Fruit fly (Drosophila melanogaster) whole organism, embryonic: ENCODE results near the gene TotB.

Experiments used
- Aef1 ChIP-seq: fragments of 200-800 bp; sonication (Bioruptor generic); IDR thresholded peaks from 3 replicates; pipeline ENCODE4 v1.3.6; 2022; ENCODE audit warnings: missing biosample characterization, missing genetic modification characterization
- Asciz ChIP-seq: fragments of 200-800 bp; sonication (Bioruptor generic); optimal IDR thresholded peaks from 2 replicates; lab custom pipeline; 2017; ENCODE audit warnings: missing biosample characterization, mild to moderate bottlenecking, missing genetic modification characterization, missing genetic modification reagents
- C15 ChIP-seq: fragments of 200-800 bp; sonication (Bioruptor generic); IDR thresholded peaks from 3 replicates; pipeline ENCODE4 v1.3.6; 2022; ENCODE audit warnings: missing biosample characterization, missing genetic modification characterization
- CG10147 ChIP-seq: fragments of 200-800 bp; sonication (Bioruptor generic); optimal IDR thresholded peaks from 2 replicates; lab custom pipeline; 2019; ENCODE audit warnings: missing biosample characterization, mild to moderate bottlenecking, missing genetic modification characterization, moderate library complexity
- CG10543 ChIP-seq: fragments of 200-800 bp; sonication (Bioruptor generic); optimal IDR thresholded peaks from 3 replicates; lab custom pipeline; 2017; ENCODE audit warnings: missing biosample characterization, mild to moderate bottlenecking, missing genetic modification characterization, moderate library complexity
- CG11247 ChIP-seq: fragments of 200-800 bp; sonication (Bioruptor generic); IDR thresholded peaks from 2 replicates; pipeline ENCODE4 v1.3.6; 2022; ENCODE audit warnings: missing biosample characterization, missing genetic modification characterization
- CG11696 ChIP-seq: fragments of 200-800 bp; sonication (Bioruptor generic); IDR thresholded peaks from 2 replicates; pipeline ENCODE4 v1.3.6; 2022; ENCODE audit warnings: missing biosample characterization, missing genetic modification characterization
- CG11723 ChIP-seq: fragments of 200-800 bp; sonication (Bioruptor generic); optimal IDR thresholded peaks from 2 replicates; lab custom pipeline; 2017; ENCODE audit warnings: missing biosample characterization, mild to moderate bottlenecking, missing genetic modification characterization
- CG13123 ChIP-seq: fragments of 200-800 bp; sonication (Bioruptor generic); optimal IDR thresholded peaks from 2 replicates; lab custom pipeline; 2016; ENCODE audit warnings: missing biosample characterization, missing genetic modification characterization
- CG14050 ChIP-seq: fragments of 200-800 bp; sonication (Bioruptor generic); IDR thresholded peaks from 3 replicates; pipeline ENCODE4 v1.3.6; 2022; ENCODE audit warnings: missing biosample characterization, missing genetic modification characterization
- CG15269 ChIP-seq: fragments of 200-800 bp; sonication (Bioruptor generic); optimal IDR thresholded peaks from 2 replicates; lab custom pipeline; 2018; ENCODE audit warnings: missing biosample characterization, mild to moderate bottlenecking, missing genetic modification characterization, moderate library complexity
- CG1529 ChIP-seq: fragments of 200-800 bp; sonication (Bioruptor generic); optimal IDR thresholded peaks from 3 replicates; lab custom pipeline; 2018; ENCODE audit warnings: missing biosample characterization, missing genetic modification characterization
- CG1603 ChIP-seq: fragments of 200-800 bp; sonication (Bioruptor generic); optimal IDR thresholded peaks from 2 replicates; lab custom pipeline; 2019; ENCODE audit warnings: missing biosample characterization, mild to moderate bottlenecking, missing genetic modification characterization, moderate library complexity
- CG2116 ChIP-seq: fragments of 200-800 bp; sonication (Bioruptor generic); optimal IDR thresholded peaks from 3 replicates; lab custom pipeline; 2018; ENCODE audit warnings: missing biosample characterization, mild to moderate bottlenecking, missing genetic modification characterization
- CG3065 ChIP-seq: fragments of 200-800 bp; sonication (Bioruptor generic); optimal IDR thresholded peaks from 2 replicates; lab custom pipeline; 2016; ENCODE audit warnings: missing biosample characterization, missing genetic modification characterization
- CG31224 ChIP-seq: fragments of 200-800 bp; sonication (Bioruptor generic); IDR thresholded peaks from 2 replicates; pipeline ENCODE4 v1.3.6; 2022; ENCODE audit warnings: missing biosample characterization, missing genetic modification characterization
- CG43689 ChIP-seq: fragments of 200-800 bp; sonication (Bioruptor generic); IDR thresholded peaks from 2 replicates; pipeline ENCODE4 v1.3.6; 2022; ENCODE audit warnings: missing biosample characterization, missing genetic modification characterization
- CG5180 ChIP-seq: fragments of 200-800 bp; sonication (Bioruptor generic); optimal IDR thresholded peaks from 3 replicates; lab custom pipeline; 2017; ENCODE audit warnings: missing biosample characterization, missing genetic modification characterization, mild to moderate bottlenecking, moderate library complexity, missing genetic modification reagents
- CG7271 ChIP-seq: fragments of 200-800 bp; sonication (Bioruptor generic); optimal IDR thresholded peaks from 2 replicates; lab custom pipeline; 2018; ENCODE audit warnings: missing biosample characterization, mild to moderate bottlenecking, missing genetic modification characterization, moderate library complexity
- CG7357 ChIP-seq: fragments of 200-800 bp; sonication (Bioruptor generic); IDR thresholded peaks from 3 replicates; pipeline ENCODE4 v1.3.6; 2022; ENCODE audit warnings: missing biosample characterization, missing genetic modification characterization
- CG8089 ChIP-seq: fragments of 200-800 bp; sonication (Bioruptor generic); optimal IDR thresholded peaks from 3 replicates; lab custom pipeline; 2016; ENCODE audit warnings: missing biosample characterization, missing genetic modification characterization
- CG8388 ChIP-seq: fragments of 200-800 bp; sonication (Bioruptor generic); optimal IDR thresholded peaks from 2 replicates; lab custom pipeline; 2019; ENCODE audit warnings: missing biosample characterization, mild to moderate bottlenecking, missing genetic modification characterization, moderate library complexity
- D19B ChIP-seq: fragments of 200-800 bp; sonication (Bioruptor generic); optimal IDR thresholded peaks from 2 replicates; lab custom pipeline; 2017; ENCODE audit warnings: missing biosample characterization, mild to moderate bottlenecking, missing genetic modification characterization
- GATAe ChIP-seq: fragments of 200-800 bp; sonication (Bioruptor generic); conservative IDR thresholded peaks from 2 replicates; pipeline ENCODE4 v1.3.6; 2022; ENCODE audit warnings: missing biosample characterization, missing genetic modification characterization
- Gsc ChIP-seq: fragments of 200-800 bp; sonication (Bioruptor generic); IDR thresholded peaks from 2 replicates; pipeline ENCODE4 v1.3.6; 2022; ENCODE audit warnings: missing biosample characterization, missing genetic modification characterization
- H15 ChIP-seq: fragments of 200-800 bp; sonication (Bioruptor generic); IDR thresholded peaks from 3 replicates; pipeline ENCODE4 v1.3.6; 2022; ENCODE audit warnings: missing biosample characterization, missing genetic modification characterization
- Hand ChIP-seq: fragments of 200-800 bp; sonication (Bioruptor generic); optimal IDR thresholded peaks from 2 replicates; lab custom pipeline; 2017; ENCODE audit warnings: mild to moderate bottlenecking, missing biosample characterization, missing genetic modification reagents, missing genetic modification characterization
- Lpt ChIP-seq: fragments of >200 bp; optimal IDR thresholded peaks from 2 replicates; lab custom pipeline; 2018; ENCODE audit warnings: missing biosample characterization, missing genetic modification characterization
- MTF-1 ChIP-seq: fragments of 200-800 bp; sonication (Bioruptor generic); optimal IDR thresholded peaks from 2 replicates; lab custom pipeline; 2018; ENCODE audit warnings: missing biosample characterization, mild to moderate bottlenecking, missing genetic modification characterization, borderline replicate concordance
- Med ChIP-seq: fragments of 200-800 bp; sonication (Bioruptor generic); peaks from one replicate; lab custom pipeline; 2016; ENCODE audit warnings: missing biosample characterization, missing genetic modification characterization, mild to moderate bottlenecking, inconsistent platforms, moderate library complexity
- Mrtf ChIP-seq: fragments of 200-800 bp; sonication (Bioruptor generic); IDR thresholded peaks from 3 replicates; pipeline ENCODE4 v1.3.6; 2022; ENCODE audit warnings: missing biosample characterization, missing genetic modification characterization
- Nf-YC ChIP-seq: fragments of 200-800 bp; optimal IDR thresholded peaks from 3 replicates; lab custom pipeline; 2019; ENCODE audit warnings: missing biosample characterization, mild to moderate bottlenecking, missing genetic modification characterization, moderate library complexity
- Side ChIP-seq: fragments of 200-800 bp; sonication (Bioruptor generic); optimal IDR thresholded peaks from 2 replicates; lab custom pipeline; 2016; ENCODE audit warnings: missing biosample characterization, missing genetic modification characterization
- ac ChIP-seq: fragments of 200-800 bp; sonication (Bioruptor generic); optimal IDR thresholded peaks from 3 replicates; lab custom pipeline; 2017; ENCODE audit warnings: missing biosample characterization, mild to moderate bottlenecking, missing genetic modification characterization
- bowl ChIP-seq: fragments of 200-800 bp; sonication (Bioruptor generic); IDR thresholded peaks from 2 replicates; pipeline ENCODE4 v1.3.6; 2022; ENCODE audit warnings: missing biosample characterization, missing genetic modification characterization
- chn ChIP-seq: fragments of 200-800 bp; sonication (Bioruptor generic); optimal IDR thresholded peaks from 2 replicates; lab custom pipeline; 2016; ENCODE audit warnings: missing biosample characterization, missing genetic modification characterization
- cwo ChIP-seq: fragments of 200-800 bp; sonication (Bioruptor generic); optimal IDR thresholded peaks from 3 replicates; lab custom pipeline; 2017; ENCODE audit warnings: missing biosample characterization, missing genetic modification characterization, mild to moderate bottlenecking, moderate library complexity, missing genetic modification reagents
- en ChIP-seq: fragments of 200-800 bp; sonication (Bioruptor generic); optimal IDR thresholded peaks from 2 replicates; lab custom pipeline; 2016; ENCODE audit warnings: missing biosample characterization, missing genetic modification characterization
- eyg ChIP-seq: fragments of 200-800 bp; sonication (Bioruptor generic); optimal IDR thresholded peaks from 3 replicates; lab custom pipeline; 2016; ENCODE audit warnings: missing biosample characterization, missing genetic modification characterization
- fd3F ChIP-seq: fragments of 200-800 bp; sonication (Bioruptor generic); optimal IDR thresholded peaks from 2 replicates; lab custom pipeline; 2018; ENCODE audit warnings: missing biosample characterization, mild to moderate bottlenecking, missing genetic modification characterization, moderate library complexity
- fru ChIP-seq: fragments of >200 bp; optimal IDR thresholded peaks from 2 replicates; lab custom pipeline; 2017
- ftz-f1 ChIP-seq: fragments of 200-800 bp; sonication (Bioruptor generic); optimal IDR thresholded peaks from 2 replicates; lab custom pipeline; 2016; ENCODE audit warnings: missing biosample characterization, missing genetic modification characterization
- gsb-n ChIP-seq: fragments of 200-800 bp; sonication (Bioruptor generic); optimal IDR thresholded peaks from 3 replicates; lab custom pipeline; 2018; ENCODE audit warnings: missing biosample characterization, mild to moderate bottlenecking, missing genetic modification characterization
- hbn ChIP-seq: fragments of 200-800 bp; sonication (Bioruptor generic); IDR thresholded peaks from 2 replicates; pipeline ENCODE4 v1.3.6; 2022; ENCODE audit warnings: missing biosample characterization, missing genetic modification characterization; ENCODE audit not compliant: partially characterized antibody
- ken ChIP-seq: fragments of 200-800 bp; sonication (Bioruptor generic); IDR thresholded peaks from 3 replicates; pipeline ENCODE4 v1.3.6; 2022; ENCODE audit warnings: missing biosample characterization, missing genetic modification characterization
- lilli ChIP-seq: fragments of 200-800 bp; sonication (Bioruptor generic); optimal IDR thresholded peaks from 3 replicates; lab custom pipeline; 2016; ENCODE audit warnings: missing biosample characterization, missing genetic modification characterization
- pros ChIP-seq: fragments of 200-800 bp; sonication (Bioruptor generic); optimal IDR thresholded peaks from 3 replicates; lab custom pipeline; 2019; ENCODE audit warnings: missing biosample characterization, mild to moderate bottlenecking, missing genetic modification characterization, moderate library complexity
- seq ChIP-seq: fragments of 200-800 bp; sonication (Bioruptor generic); IDR thresholded peaks from 2 replicates; pipeline ENCODE4 v1.3.6; 2022; ENCODE audit warnings: missing biosample characterization, missing genetic modification characterization
- slou ChIP-seq: fragments of 200-800 bp; sonication (Bioruptor generic); optimal IDR thresholded peaks from 3 replicates; lab custom pipeline; 2016; ENCODE audit warnings: missing biosample characterization, missing genetic modification characterization
- wdn ChIP-seq: fragments of 200-800 bp; sonication (Bioruptor generic); IDR thresholded peaks from 2 replicates; pipeline ENCODE4 v1.3.6; 2022; ENCODE audit warnings: missing biosample characterization, missing genetic modification characterization

The TotB gene

DNA sequence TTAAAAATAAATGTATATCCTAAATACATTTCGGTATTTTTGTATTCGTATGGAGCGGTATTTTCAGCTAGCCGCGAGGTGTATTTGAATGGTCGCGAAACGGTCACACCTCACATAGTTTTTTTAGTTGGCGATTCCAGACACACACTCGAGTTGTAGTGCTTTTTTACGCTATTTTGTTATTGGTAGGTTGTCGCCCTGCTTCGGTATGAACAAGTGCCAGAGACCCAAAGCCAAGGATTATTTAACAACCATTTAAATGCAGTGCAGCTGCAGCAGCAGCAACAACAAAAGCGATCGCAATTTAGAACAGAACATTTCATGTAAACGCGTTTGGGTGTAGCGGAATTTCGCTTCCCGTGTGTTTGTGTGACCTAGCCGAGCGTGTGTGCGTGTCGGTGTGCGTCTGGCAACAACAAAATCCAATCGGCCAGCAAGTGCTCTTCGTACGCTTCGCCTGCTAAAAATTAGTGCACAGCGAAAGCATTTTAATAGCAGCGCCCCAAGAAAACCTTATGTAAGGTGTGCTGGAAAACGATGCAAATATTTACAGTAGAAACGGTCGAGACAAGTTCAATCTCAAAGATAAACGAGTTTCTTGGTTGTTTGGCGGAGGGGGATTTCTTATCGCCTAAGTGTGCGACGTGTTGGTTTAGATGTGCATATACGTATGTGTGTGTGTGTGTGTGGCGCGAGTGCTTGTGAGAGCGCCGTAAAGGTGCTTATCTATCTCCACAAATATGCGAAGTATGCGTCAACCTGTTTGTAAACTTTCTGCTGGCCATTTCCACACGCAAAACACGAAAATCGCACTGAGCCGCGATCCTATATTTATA, 40.8 kb upstream of the TotB start, which contains the start of gene Synd (continued):
- TF ChIP-seq CG2116 (GFP tag; lab: Kevin White, UChicago), result no peak
- peak; percentile 31; the same call in 1 of the 2 replicates for TF ChIP-seq hbn (GFP tag; lab: Robert Waterston, UW)
- TF ChIP-seq CG11696 (GFP tag; lab: Robert Waterston, UW), result no peak
- TF ChIP-seq CG7357 (GFP tag; lab: Robert Waterston, UW), result peak; percentile 24; the same call in 1 of the 3 replicates
- no peak for TF ChIP-seq CG11723 (GFP tag; lab: Kevin White, UChicago)
- TF ChIP-seq Aef1 (GFP tag; lab: Robert Waterston, UW), result peak; percentile 68; the same call in 2 of the 3 replicates
- TF ChIP-seq Nf-YC (tag; lab: Kevin White, UChicago), result peak; percentile 41
- no peak for TF ChIP-seq CG3065
- TF ChIP-seq ftz-f1 (GFP tag; lab: Kevin White, UChicago), result no peak
- no peak for TF ChIP-seq CG8089 (GFP tag; lab: Kevin White, UChicago)
- TF ChIP-seq CG10543, result peak; percentile 68
- no peak for TF ChIP-seq en (GFP tag; lab: Kevin White, UChicago)
- TF ChIP-seq Asciz, result no peak
- no peak for TF ChIP-seq CG14050
- no peak for TF ChIP-seq fd3F (GFP tag; lab: Kevin White, UChicago)
- no peak for TF ChIP-seq CG13123
- TF ChIP-seq Side (GFP tag; lab: Kevin White, UChicago), result no peak
- TF ChIP-seq GATAe, result 0 out of 2 replicates have a peak, but pooled peaks have one; percentile 12
- TF ChIP-seq seq, result no peak
- no peak for TF ChIP-seq ac (GFP tag; lab: Kevin White, UChicago)
- TF ChIP-seq CG43689 (GFP tag; lab: Robert Waterston, UW), result no peak
- TF ChIP-seq D19B, result peak; percentile 25
- TF ChIP-seq C15, result no peak
- TF ChIP-seq MTF-1, result no peak
- peak; percentile 35 for TF ChIP-seq cwo (GFP tag; lab: Kevin White, UChicago)
- TF ChIP-seq wdn (GFP tag; lab: Robert Waterston, UW), result no peak
- TF ChIP-seq Med (GFP tag; lab: Kevin White, UChicago), result peak; percentile 81
- no peak for TF ChIP-seq Hand (GFP tag; lab: Kevin White, UChicago)
- no peak for TF ChIP-seq fru (lab: Kevin White, UChicago)
- no peak for TF ChIP-seq chn (GFP tag; lab: Kevin White, UChicago)
- peak; percentile 54 for TF ChIP-seq CG10147
- TF ChIP-seq CG15269 (tag; lab: Kevin White, UChicago), result peak; percentile 2
- no peak for TF ChIP-seq slou (GFP tag; lab: Kevin White, UChicago)
- TF ChIP-seq CG1529 (GFP tag; lab: Kevin White, UChicago), result no peak
- TF ChIP-seq pros, result peak; percentile 90
- no peak for TF ChIP-seq H15
- TF ChIP-seq CG31224 (GFP tag; lab: Robert Waterston, UW), result no peak
- TF ChIP-seq gsb-n (tag; lab: Kevin White, UChicago), result no peak
- no peak for TF ChIP-seq Mrtf
- TF ChIP-seq CG8388 (GFP tag; lab: Kevin White, UChicago), result peak; percentile 4
- TF ChIP-seq eyg (GFP tag; lab: Kevin White, UChicago), result no peak
- no peak for TF ChIP-seq Lpt (GFP tag; lab: Kevin White, UChicago)
- peak; percentile 34 for TF ChIP-seq CG5180 (GFP tag; lab: Kevin White, UChicago)
- TF ChIP-seq CG11247 (GFP tag; lab: Robert Waterston, UW), result no peak
- no peak for TF ChIP-seq bowl
- peak; percentile 53 for TF ChIP-seq CG1603 (tag; lab: Kevin White, UChicago)
- no peak for TF ChIP-seq Gsc (GFP tag; lab: Robert Waterston, UW)
- TF ChIP-seq CG7271 (tag; lab: Kevin White, UChicago), result no peak
- TF ChIP-seq lilli (GFP tag; lab: Kevin White, UChicago), result peak; percentile 18
- no peak for TF ChIP-seq ken
